Worm (Caenorhabditis elegans) whole organism, early embryonic: ENCODE measurements around the gene Y75B8A.23.

Experiments used
- B0310.2 ChIP-seq: sonication (generic microtip); optimal IDR thresholded peaks from 2 replicates; lab custom pipeline; 2016; ENCODE audit warnings: mild to moderate bottlenecking, missing genetic modification characterization, missing compliant biosample characterization
- F13C5.2 ChIP-seq: sonication (generic microtip); optimal IDR thresholded peaks from 2 replicates; lab custom pipeline; 2017; ENCODE audit warnings: mild to moderate bottlenecking, missing genetic modification characterization, inconsistent platforms, missing compliant biosample characterization
- aly-1 ChIP-seq: sonication (generic microtip); optimal IDR thresholded peaks from 2 replicates; lab custom pipeline; 2016; ENCODE audit warnings: missing genetic modification characterization, missing compliant biosample characterization
- ama-1 ChIP-seq: fragments of 150-350 bp; optimal IDR thresholded peaks from 2 replicates; lab custom pipeline; 2014
- ceh-13 ChIP-seq: fragments of 200-800 bp; sonication (Bioruptor generic); optimal IDR thresholded peaks from 2 replicates; lab custom pipeline; 2018; ENCODE audit warnings: mild to moderate bottlenecking, missing genetic modification characterization, missing compliant biosample characterization
- ceh-36 ChIP-seq: sonication (generic microtip); optimal IDR thresholded peaks from 2 replicates; lab custom pipeline; 2016; ENCODE audit warnings: missing genetic modification characterization, inconsistent platforms, missing compliant biosample characterization
- ets-7 ChIP-seq: sonication (generic microtip); optimal IDR thresholded peaks from 2 replicates; lab custom pipeline; 2016; ENCODE audit warnings: missing genotype, missing genetic modification characterization, missing compliant biosample characterization
- flt-1 ChIP-seq: fragments of 200-800 bp; sonication (Bioruptor generic); IDR thresholded peaks from 2 replicates; pipeline ENCODE4 v1.3.6; 2022; ENCODE audit warnings: missing genetic modification characterization, missing compliant biosample characterization
- hmbx-1 ChIP-seq: sonication (generic microtip); optimal IDR thresholded peaks from 2 replicates; lab custom pipeline; 2016; ENCODE audit warnings: mild to moderate bottlenecking, missing genetic modification characterization, missing compliant biosample characterization
- hmg-4 ChIP-seq: fragments of 200-800 bp; sonication (Bioruptor generic); optimal IDR thresholded peaks from 2 replicates; lab custom pipeline; 2018; ENCODE audit warnings: mild to moderate bottlenecking, missing genetic modification characterization, missing compliant biosample characterization
- hnd-1 ChIP-seq: sonication (generic microtip); optimal IDR thresholded peaks from 2 replicates; lab custom pipeline; 2016; ENCODE audit warnings: missing genetic modification characterization, missing compliant biosample characterization
- pes-1 ChIP-seq: fragments of 200-800 bp; sonication (Bioruptor generic); IDR thresholded peaks from 2 replicates; pipeline ENCODE4 v1.3.6; 2022; ENCODE audit warnings: missing genetic modification reagents, missing genetic modification characterization, missing compliant biosample characterization
- scrt-1 ChIP-seq: fragments of 200-800 bp; sonication (Bioruptor generic); IDR thresholded peaks from 2 replicates; pipeline ENCODE4 v1.3.6; 2022; ENCODE audit warnings: missing genetic modification characterization, missing compliant biosample characterization
- sea-1 ChIP-seq: fragments of 200-800 bp; sonication (Bioruptor generic); conservative IDR thresholded peaks from 2 replicates; pipeline ENCODE4 v1.3.6; 2022; ENCODE audit warnings: missing genetic modification characterization, missing compliant biosample characterization
- tbx-11 ChIP-seq: fragments of 200-800 bp; sonication (Bioruptor generic); IDR thresholded peaks from 2 replicates; pipeline ENCODE4 v1.3.6; 2022; ENCODE audit warnings: missing genetic modification characterization, missing compliant biosample characterization
- tbx-37 ChIP-seq: fragments of 200-800 bp; sonication (Bioruptor generic); conservative IDR thresholded peaks from 2 replicates; pipeline ENCODE4 v1.3.6; 2022; ENCODE audit warnings: missing genetic modification reagents, missing genetic modification characterization, missing compliant biosample characterization
- tra-4 ChIP-seq: sonication (generic microtip); optimal IDR thresholded peaks from 2 replicates; lab custom pipeline; 2017; ENCODE audit warnings: missing genetic modification characterization, missing compliant biosample characterization

Y75B8A.23 gene

ce11 chrIII:12250114-12250792 is at the start of gene Y75B8A.23, which contains the start of gene tim-1:
Gene Y75B8A.23 (plus strand): TSS chrIII:12250660.
Gene tim-1 (minus strand): TSS chrIII:12250164.
- TF ChIP-seq F13C5.2: peak; percentile 86
- no peak for TF ChIP-seq tbx-37 (GFP tag; lab: Robert Waterston, UW)
- no peak for TF ChIP-seq tbx-11
- peak; percentile 59 for TF ChIP-seq sea-1
- peak; percentile 74 for TF ChIP-seq ceh-36
- peak; percentile 69 for TF ChIP-seq flt-1 (GFP tag; lab: Robert Waterston, UW)
- TF ChIP-seq hnd-1: no peak
- TF ChIP-seq scrt-1 (GFP tag; lab: Robert Waterston, UW): no peak
- peak; percentile 15 for TF ChIP-seq ceh-13 (GFP tag; lab: Kevin White, UChicago)
- peak; percentile 61 for TF ChIP-seq pes-1 (GFP tag; lab: Robert Waterston, UW)
- peak; percentile 38 for TF ChIP-seq tra-4
- peak; percentile 25 for TF ChIP-seq hmg-4
- peak; percentile 97 for TF ChIP-seq ama-1 (lab: Kevin White, UChicago)
- TF ChIP-seq B0310.2 (tag; lab: Kevin White, UChicago): peak; percentile 58
- TF ChIP-seq aly-1 (tag; lab: Kevin White, UChicago): peak; percentile 48
- no peak for TF ChIP-seq ets-7

ce11 chrIII:12202437-12202836 is 48.0 kb upstream of the Y75B8A.23 start, which contains the start of gene osm-12:
Gene osm-12 (minus strand): TSS chrIII:12202537.
- TF ChIP-seq ceh-36: no peak
- no peak for TF ChIP-seq F13C5.2
- no peak for TF ChIP-seq hmg-4
- no peak for TF ChIP-seq aly-1 (tag; lab: Kevin White, UChicago)
- no peak for TF ChIP-seq ama-1 (lab: Kevin White, UChicago)
- no peak for TF ChIP-seq scrt-1 (GFP tag; lab: Robert Waterston, UW)
- TF ChIP-seq sea-1: no peak
- no peak for TF ChIP-seq tbx-37 (GFP tag; lab: Robert Waterston, UW)
- TF ChIP-seq ceh-13 (GFP tag; lab: Kevin White, UChicago): no peak
- TF ChIP-seq ets-7: no peak
- no peak for TF ChIP-seq B0310.2 (tag; lab: Kevin White, UChicago)
- TF ChIP-seq tra-4: no peak
- no peak for TF ChIP-seq hnd-1

DNA sequence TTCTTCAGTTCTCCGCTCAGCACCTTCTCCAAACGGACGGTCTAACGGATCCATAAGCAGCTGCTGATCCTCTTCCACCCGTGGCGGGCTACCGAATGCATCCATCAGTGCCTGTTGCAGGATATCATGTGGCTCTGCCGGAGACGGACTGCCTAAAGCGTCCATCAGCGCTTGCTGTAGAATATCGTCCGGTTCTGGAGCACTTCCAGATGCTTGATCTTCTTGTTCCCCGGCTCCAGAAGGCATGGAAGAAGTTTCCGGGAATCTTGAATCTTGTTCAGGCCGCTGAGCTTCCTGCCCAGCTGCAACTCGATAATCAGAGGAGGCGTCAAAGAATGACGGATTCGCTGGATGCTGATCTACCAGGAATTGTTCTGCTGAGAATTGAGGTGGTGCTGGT is 45.2 kb upstream of the Y75B8A.23 start:
- TF ChIP-seq hnd-1: no peak
- TF ChIP-seq flt-1 (GFP tag; lab: Robert Waterston, UW): no peak
- no peak for TF ChIP-seq ceh-36
- TF ChIP-seq sea-1: no peak
- TF ChIP-seq tbx-11: no peak
- TF ChIP-seq ets-7: no peak

ce11 chrIII:12207574-12207973 is 42.9 kb upstream of the Y75B8A.23 start:
- TF ChIP-seq ceh-13 (GFP tag; lab: Kevin White, UChicago): no peak
- no peak for TF ChIP-seq ceh-36
- no peak for TF ChIP-seq F13C5.2
- TF ChIP-seq tra-4: no peak
- TF ChIP-seq sea-1: no peak
- TF ChIP-seq hmbx-1 (tag; lab: Kevin White, UChicago): no peak

- TF ChIP-seq tbx-11 (no peak), ama-1 (lab: Kevin White, UChicago) (no peak), scrt-1 (GFP tag; lab: Robert Waterston, UW) (no peak), pes-1 (GFP tag; lab: Robert Waterston, UW) (no peak), ceh-36 (no peak), sea-1 (no peak), flt-1 (GFP tag; lab: Robert Waterston, UW) (no peak), ceh-13 (GFP tag; lab: Kevin White, UChicago) (no peak), B0310.2 (tag; lab: Kevin White, UChicago) (no peak), F13C5.2 (no peak)
Observed at ce11 chrIII:12215596-12215995, 34.9 kb upstream of the Y75B8A.23 start, which contains the start of gene Y75B8A.13. Gene Y75B8A.13 (minus strand): TSS chrIII:12215696.

ce11 chrIII:12218078-12218477 is 32.4 kb upstream of the Y75B8A.23 start:
- TF ChIP-seq flt-1 (GFP tag; lab: Robert Waterston, UW) (no peak), B0310.2 (tag; lab: Kevin White, UChicago) (no peak), pes-1 (GFP tag; lab: Robert Waterston, UW) (no peak), ama-1 (lab: Kevin White, UChicago) (no peak), F13C5.2 (no peak), ceh-13 (GFP tag; lab: Kevin White, UChicago) (no peak)

DNA sequence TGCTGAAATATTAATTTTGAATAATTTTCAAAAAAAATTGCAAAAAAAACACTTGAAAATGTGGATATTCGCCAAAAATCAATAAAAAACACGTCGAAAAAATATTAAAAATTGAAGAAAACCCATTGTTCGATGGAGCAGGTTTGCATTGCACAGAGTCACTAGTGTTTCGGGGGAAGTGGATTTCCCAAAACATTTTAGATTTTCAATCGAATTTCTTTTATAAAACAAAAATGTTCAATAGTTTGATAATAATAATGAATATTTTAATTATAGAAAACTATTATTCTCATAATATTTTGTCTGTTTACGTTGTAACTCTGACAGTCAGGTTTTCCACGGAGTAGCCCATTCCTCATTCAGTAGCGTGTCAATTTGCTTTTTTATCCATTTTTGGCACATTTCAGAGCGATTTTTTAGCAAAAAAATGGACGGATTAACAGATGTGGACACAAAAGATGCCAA is 31.8 kb upstream of the Y75B8A.23 start, which contains the start of the genes gex-4 and gphr-1:
Gene gex-4 (minus strand): TSS at position 2 of the 465 bp plus-strand sequence.
Gene gphr-1 (plus strand): TSS at position 415 of the 465 bp plus-strand sequence.
- TF ChIP-seq flt-1 (GFP tag; lab: Robert Waterston, UW) (no peak), aly-1 (tag; lab: Kevin White, UChicago) (no peak), pes-1 (GFP tag; lab: Robert Waterston, UW) (no peak), tbx-37 (GFP tag; lab: Robert Waterston, UW) (0 out of 2 replicates have a peak, but pooled peaks have one; percentile 2), ceh-13 (GFP tag; lab: Kevin White, UChicago) (no peak), B0310.2 (tag; lab: Kevin White, UChicago) (no peak)

DNA sequence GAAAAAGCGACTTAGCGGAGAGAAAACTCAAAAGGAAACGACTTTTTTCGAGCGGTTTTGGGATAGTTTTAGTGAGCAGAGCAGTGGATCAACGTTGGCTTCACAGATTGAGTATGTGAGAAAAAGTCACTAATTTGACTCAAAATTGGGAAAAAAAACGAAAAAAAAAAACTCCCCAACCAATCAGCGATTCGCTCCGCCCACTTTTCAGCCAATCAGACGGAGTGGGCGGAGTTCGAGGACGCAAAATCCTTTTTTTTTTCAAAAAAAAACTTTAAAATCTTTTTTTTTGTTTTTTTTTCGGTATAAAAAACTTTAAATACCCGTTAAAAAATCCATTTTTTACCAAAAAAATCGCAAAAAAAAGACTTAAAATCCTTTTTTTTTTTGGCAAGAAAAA is 29.6 kb upstream of the Y75B8A.23 start:
- TF ChIP-seq ceh-36 (no peak), tbx-37 (GFP tag; lab: Robert Waterston, UW) (no peak), F13C5.2 (no peak), ets-7 (no peak), flt-1 (GFP tag; lab: Robert Waterston, UW) (no peak)
